Fruit fly (Drosophila melanogaster): ENCODE measurements around the gene CG7990.

Gene CG7990

dm6 chrX:19162249-19162914 is 39.4 kb downstream of the CG7990 start (continued):
- TF ChIP-seq CG17568 (GFP tag; optimal IDR thresholded peaks at IDR 0.05), result no peak
- no peak for TF ChIP-seq hbn (GFP tag; IDR thresholded peaks at IDR 0.05; ENCODE audit: partially characterized antibody)
- TF ChIP-seq Ada2b (GFP tag; IDR thresholded peaks at IDR 0.05), result no peak
- TF ChIP-seq sisA (GFP tag; IDR thresholded peaks at IDR 0.05), result no peak
- no peak for TF ChIP-seq rib (GFP tag; IDR thresholded peaks at IDR 0.05)
- no peak for TF ChIP-seq Trl (optimal IDR thresholded peaks at IDR 0.05)
- no peak for TF ChIP-seq Trl (GFP tag; optimal IDR thresholded peaks at IDR 0.05)
- no peak for TF ChIP-seq slp2 (GFP tag; optimal IDR thresholded peaks at IDR 0.05)
- TF ChIP-seq Hr3 (GFP tag; optimal IDR thresholded peaks at IDR 0.05), result no peak
- no peak for TF ChIP-seq Jarid2 (GFP tag; optimal IDR thresholded peaks at IDR 0.05)
- TF ChIP-seq NC2α (GFP tag; optimal IDR thresholded peaks at IDR 0.05), result no peak
- TF ChIP-seq luna (GFP tag; optimal IDR thresholded peaks at IDR 0.05), result no peak
- no peak for TF ChIP-seq CG2889 (GFP tag; IDR thresholded peaks at IDR 0.05)
- TF ChIP-seq CG42726 (GFP tag; IDR thresholded peaks at IDR 0.05; ENCODE audit: partially characterized antibody), result no peak
- no peak for TF ChIP-seq slbo (GFP tag; IDR thresholded peaks at IDR 0.05)
- TF ChIP-seq Doc3 (GFP tag; IDR thresholded peaks at IDR 0.05; ENCODE audit: partially characterized antibody), result no peak
- peak; percentile 19 for TF ChIP-seq grau (tag; optimal IDR thresholded peaks at IDR 0.05)
- TF ChIP-seq CG1647 (GFP tag; optimal IDR thresholded peaks at IDR 0.05), result no peak
- TF ChIP-seq E2f2 (GFP tag; IDR thresholded peaks at IDR 0.05), result no peak
- peak; percentile 3 for TF ChIP-seq Asciz (GFP tag; optimal IDR thresholded peaks at IDR 0.05)
- TF ChIP-seq ssp (GFP tag; IDR thresholded peaks at IDR 0.05), result no peak
- TF ChIP-seq Meics (GFP tag; optimal IDR thresholded peaks at IDR 0.05), result no peak
- no peak for TF ChIP-seq yki (optimal IDR thresholded peaks at IDR 0.05)
- TF ChIP-seq Abd-B (GFP tag; optimal IDR thresholded peaks at IDR 0.05), result peak; percentile 25
- no peak for TF ChIP-seq Dip2 (GFP tag; IDR thresholded peaks at IDR 0.05)
- TF ChIP-seq Tbp (GFP tag; optimal IDR thresholded peaks at IDR 0.05), result peak; percentile 25
- peak; percentile 50 for TF ChIP-seq zf30C (GFP tag; optimal IDR thresholded peaks at IDR 0.05)
- no peak for TF ChIP-seq Ravus (GFP tag; IDR thresholded peaks at IDR 0.05)
- peak; percentile 87 for TF ChIP-seq Ets65A (GFP tag)
- TF ChIP-seq inv (GFP tag; IDR thresholded peaks at IDR 0.05; ENCODE audit: partially characterized antibody), result no peak
- no peak for TF ChIP-seq btn (GFP tag; optimal IDR thresholded peaks at IDR 0.05)
- TF ChIP-seq CG6175 (GFP tag; IDR thresholded peaks at IDR 0.05), result no peak
- no peak for TF ChIP-seq toy (GFP tag; IDR thresholded peaks at IDR 0.05)
- TF ChIP-seq Sin3A (optimal IDR thresholded peaks at IDR 0.05), result no peak
- TF ChIP-seq CG7745 (tag; optimal IDR thresholded peaks at IDR 0.05), result no peak
- TF ChIP-seq CG10209 (GFP tag; optimal IDR thresholded peaks at IDR 0.05), result no peak
- TF ChIP-seq Atf-2 (GFP tag; optimal IDR thresholded peaks at IDR 0.05), result no peak
- no peak for TF ChIP-seq ac (GFP tag; optimal IDR thresholded peaks at IDR 0.05)
- no peak for TF ChIP-seq dati (GFP tag; IDR thresholded peaks at IDR 0.05)
- no peak for TF ChIP-seq CG6683 (GFP tag; optimal IDR thresholded peaks at IDR 0.05)
- no peak for TF ChIP-seq Gsc (GFP tag; IDR thresholded peaks at IDR 0.05)
- TF ChIP-seq MESR4 (GFP tag; optimal IDR thresholded peaks at IDR 0.05), result no peak
- no peak for TF ChIP-seq CG18764 (GFP tag; optimal IDR thresholded peaks at IDR 0.05)
- TF ChIP-seq ttk (GFP tag; IDR thresholded peaks at IDR 0.05), result no peak
- no peak for TF ChIP-seq NK7.1 (GFP tag; optimal IDR thresholded peaks at IDR 0.05)
- TF ChIP-seq CG2120 (GFP tag; optimal IDR thresholded peaks at IDR 0.05), result no peak
- no peak for TF ChIP-seq CG8089 (GFP tag; optimal IDR thresholded peaks at IDR 0.05)
- TF ChIP-seq NC2β (GFP tag; optimal IDR thresholded peaks at IDR 0.05), result no peak
- no peak for TF ChIP-seq CG15514 (GFP tag; optimal IDR thresholded peaks at IDR 0.05)
- no peak for TF ChIP-seq ind (GFP tag; optimal IDR thresholded peaks at IDR 0.05)
- no peak for TF ChIP-seq exex (tag; optimal IDR thresholded peaks at IDR 0.05)
- no peak for TF ChIP-seq wdn (GFP tag; IDR thresholded peaks at IDR 0.05)
- TF ChIP-seq Hmr (GFP tag; optimal IDR thresholded peaks at IDR 0.05), result no peak

Measured in whole organism, embryonic.